Fruit fly (Drosophila melanogaster) whole organism, embryonic: ENCODE results near the gene nesd.

Experiments used
- BtbVII ChIP-seq: fragments of 200-800 bp; sonication (Bioruptor generic); optimal IDR thresholded peaks from 3 replicates; lab custom pipeline; 2017; ENCODE audit warnings: missing biosample characterization, mild to moderate bottlenecking, missing genetic modification characterization
- CG10366 ChIP-seq: fragments of 200-800 bp; sonication (Bioruptor generic); IDR thresholded peaks from 2 replicates; pipeline ENCODE4 v1.3.6; 2022; ENCODE audit warnings: missing biosample characterization, missing genetic modification characterization
- CG10431 ChIP-seq: fragments of 200-800 bp; sonication (Bioruptor generic); optimal IDR thresholded peaks from 3 replicates; lab custom pipeline; 2018; ENCODE audit warnings: missing biosample characterization, mild to moderate bottlenecking, missing genetic modification characterization
- CG10979 ChIP-seq: fragments of 200-800 bp; sonication (Bioruptor generic); optimal IDR thresholded peaks from 2 replicates; lab custom pipeline; 2018; ENCODE audit warnings: missing biosample characterization, mild to moderate bottlenecking, missing genetic modification characterization, moderate library complexity
- CG12155 ChIP-seq: fragments of 200-800 bp; sonication (Bioruptor generic); optimal IDR thresholded peaks from 3 replicates; lab custom pipeline; 2016; ENCODE audit warnings: missing biosample characterization, missing genetic modification characterization
- CG14965 ChIP-seq: fragments of 200-800 bp; sonication (Bioruptor generic); optimal IDR thresholded peaks from 2 replicates; lab custom pipeline; 2016; ENCODE audit warnings: missing biosample characterization, missing genetic modification characterization, borderline replicate concordance
- CG15073 ChIP-seq: fragments of 200-800 bp; sonication (Bioruptor generic); optimal IDR thresholded peaks from 2 replicates; lab custom pipeline; 2016; ENCODE audit warnings: missing biosample characterization, missing genetic modification characterization
- CG15479 ChIP-seq: fragments of 200-800 bp; sonication (Bioruptor generic); optimal IDR thresholded peaks from 3 replicates; lab custom pipeline; 2019; ENCODE audit warnings: missing biosample characterization, mild to moderate bottlenecking, missing genetic modification characterization, moderate library complexity
- CG15514 ChIP-seq: fragments of 200-800 bp; sonication (Bioruptor generic); optimal IDR thresholded peaks from 3 replicates; lab custom pipeline; 2017; ENCODE audit warnings: missing biosample characterization, missing genetic modification characterization, mild to moderate bottlenecking, moderate library complexity, missing genetic modification reagents
- CG1792 ChIP-seq: fragments of 200-800 bp; sonication (Bioruptor generic); optimal IDR thresholded peaks from 2 replicates; lab custom pipeline; 2016; ENCODE audit warnings: missing biosample characterization, missing genetic modification characterization
- CG30403 ChIP-seq: fragments of 200-800 bp; sonication (Bioruptor generic); optimal IDR thresholded peaks from 3 replicates; lab custom pipeline; 2016; ENCODE audit warnings: missing biosample characterization, missing genetic modification characterization
- CG31388 ChIP-seq: fragments of 200-800 bp; sonication (Bioruptor generic); optimal IDR thresholded peaks from 2 replicates; lab custom pipeline; 2016; ENCODE audit warnings: missing biosample characterization, missing genetic modification characterization
- CG32772 ChIP-seq: fragments of 200-800 bp; sonication (Bioruptor generic); IDR thresholded peaks from 2 replicates; pipeline ENCODE4 v1.3.6; 2022; ENCODE audit warnings: missing biosample characterization, missing genetic modification characterization
- CG6175 ChIP-seq: fragments of 200-800 bp; sonication (Bioruptor generic); IDR thresholded peaks from 3 replicates; pipeline ENCODE4 v1.3.6; 2022; ENCODE audit warnings: missing biosample characterization, missing genetic modification characterization
- CG6813 ChIP-seq: fragments of 200-800 bp; sonication (Bioruptor generic); optimal IDR thresholded peaks from 2 replicates; lab custom pipeline; 2017; ENCODE audit warnings: missing biosample characterization, missing genetic modification characterization, mild to moderate bottlenecking, moderate library complexity, missing genetic modification reagents
- CG7987 ChIP-seq: fragments of 200-800 bp; sonication (Bioruptor generic); optimal IDR thresholded peaks from 2 replicates; lab custom pipeline; 2018; ENCODE audit warnings: missing biosample characterization, mild to moderate bottlenecking, missing genetic modification characterization, moderate library complexity
- CG9215 ChIP-seq: fragments of 200-800 bp; sonication (Bioruptor generic); IDR thresholded peaks from 2 replicates; pipeline ENCODE4 v1.3.6; 2022; ENCODE audit warnings: missing biosample characterization, missing genetic modification characterization
- CG9817 ChIP-seq: fragments of 200-800 bp; sonication (Bioruptor generic); optimal IDR thresholded peaks from 2 replicates; lab custom pipeline; 2018; ENCODE audit warnings: missing biosample characterization, mild to moderate bottlenecking, missing genetic modification characterization, moderate library complexity
- Camta ChIP-seq: fragments of 200-800 bp; sonication (Bioruptor generic); optimal IDR thresholded peaks from 2 replicates; lab custom pipeline; 2016; ENCODE audit warnings: missing biosample characterization, missing genetic modification characterization
- Dref ChIP-seq: fragments of 200-800 bp; sonication (Bioruptor generic); IDR thresholded peaks from 2 replicates; pipeline ENCODE4 v1.3.6; 2022; ENCODE audit warnings: missing biosample characterization, missing genetic modification characterization
- E2f2 ChIP-seq: fragments of 200-800 bp; sonication (Bioruptor generic); IDR thresholded peaks from 2 replicates; pipeline ENCODE4 v1.3.6; 2022; ENCODE audit warnings: missing biosample characterization, missing genetic modification characterization
- Ets65A ChIP-seq: fragments of 200-800 bp; sonication (Bioruptor generic); peaks from one replicate; lab custom pipeline; 2016; ENCODE audit warnings: missing biosample characterization, missing genetic modification characterization
- Hr78 ChIP-seq, 2 experiments: fragments of 200-800 bp in 1 of 2; fragments of >200 bp in 1 of 2; sonication (Bioruptor generic) in 1 of 2; optimal IDR thresholded peaks; 2 replicates each; lab custom pipeline; 2017 to 2019; ENCODE audit warnings: missing biosample characterization in 2 of 2, missing genetic modification characterization in 2 of 2, mild to moderate bottlenecking in 1 of 2, moderate library complexity in 1 of 2
- Lim3 ChIP-seq: fragments of 200-800 bp; sonication (Bioruptor generic); IDR thresholded peaks from 2 replicates; pipeline ENCODE4 v1.3.6; 2022; ENCODE audit warnings: missing biosample characterization, missing genetic modification characterization
- Mad ChIP-seq: fragments of 200-800 bp; sonication (Bioruptor generic); optimal IDR thresholded peaks from 2 replicates; lab custom pipeline; 2016; ENCODE audit warnings: missing biosample characterization, missing genetic modification characterization
- NK7.1 ChIP-seq: fragments of 200-800 bp; sonication (Bioruptor generic); optimal IDR thresholded peaks from 3 replicates; lab custom pipeline; 2016; ENCODE audit warnings: missing biosample characterization, missing genetic modification characterization
- Opbp ChIP-seq: fragments of 200-800 bp; sonication (Bioruptor generic); IDR thresholded peaks from 3 replicates; pipeline ENCODE4 v1.3.6; 2022; ENCODE audit warnings: missing biosample characterization, missing genetic modification characterization; ENCODE audit not compliant: partially characterized antibody
- Pdp1 ChIP-seq, 2 experiments: fragments of 200-800 bp; sonication (Bioruptor generic); optimal IDR thresholded peaks; 3 replicates each; lab custom pipeline; 2016; ENCODE audit warnings: missing biosample characterization in 2 of 2, missing genetic modification characterization in 2 of 2, mild to moderate bottlenecking in 1 of 2, moderate library complexity in 1 of 2
- Ravus ChIP-seq: fragments of 200-800 bp; sonication (Bioruptor generic); IDR thresholded peaks from 2 replicates; pipeline ENCODE4 v1.3.6; 2022; ENCODE audit warnings: missing biosample characterization, missing genetic modification characterization
- Six4 ChIP-seq: fragments of 200-800 bp; sonication (Bioruptor generic); optimal IDR thresholded peaks from 2 replicates; lab custom pipeline; 2016; ENCODE audit warnings: missing biosample characterization, missing genetic modification characterization
- Ssrp ChIP-seq: fragments of 200-800 bp; sonication (Bioruptor generic); optimal IDR thresholded peaks from 2 replicates; lab custom pipeline; 2018; ENCODE audit warnings: missing biosample characterization, mild to moderate bottlenecking, missing genetic modification characterization, moderate library complexity
- Tbp ChIP-seq: fragments of >200 bp; optimal IDR thresholded peaks from 2 replicates; lab custom pipeline; 2018; ENCODE audit warnings: missing biosample characterization, missing genetic modification characterization
- btn ChIP-seq: fragments of 200-800 bp; sonication (Bioruptor generic); optimal IDR thresholded peaks from 2 replicates; lab custom pipeline; 2016; ENCODE audit warnings: missing biosample characterization, missing genetic modification characterization
- ci ChIP-seq: fragments of 200-800 bp; sonication (Bioruptor generic); IDR thresholded peaks from 3 replicates; pipeline ENCODE4 v1.3.6; 2022; ENCODE audit warnings: missing biosample characterization, missing genetic modification characterization
- dmrt11E ChIP-seq: fragments of 200-800 bp; sonication (Bioruptor generic); optimal IDR thresholded peaks from 3 replicates; lab custom pipeline; 2018; ENCODE audit warnings: missing biosample characterization, mild to moderate bottlenecking, missing genetic modification characterization, moderate library complexity
- ewg ChIP-seq: fragments of 200-800 bp; sonication (Bioruptor generic); optimal IDR thresholded peaks from 3 replicates; lab custom pipeline; 2017; ENCODE audit warnings: mild to moderate bottlenecking, missing biosample characterization, missing genetic modification reagents, missing genetic modification characterization
- fd64A ChIP-seq: fragments of 200-800 bp; sonication (Bioruptor generic); optimal IDR thresholded peaks from 3 replicates; lab custom pipeline; 2018; ENCODE audit warnings: missing biosample characterization, mild to moderate bottlenecking, missing genetic modification characterization
- gfzf ChIP-seq: fragments of 200-800 bp; sonication (Bioruptor generic); optimal IDR thresholded peaks from 2 replicates; lab custom pipeline; 2016; ENCODE audit warnings: missing biosample characterization, mild to moderate bottlenecking, missing genetic modification characterization, moderate library complexity
- grn ChIP-seq: fragments of 200-800 bp; sonication (Bioruptor generic); optimal IDR thresholded peaks from 3 replicates; lab custom pipeline; 2017; ENCODE audit warnings: missing biosample characterization, missing genetic modification characterization
- gt ChIP-seq: fragments of 200-800 bp; sonication (Bioruptor generic); IDR thresholded peaks from 2 replicates; pipeline ENCODE4 v1.3.6; 2022; ENCODE audit warnings: missing biosample characterization, missing genetic modification characterization
- hb ChIP-seq: fragments of 200-800 bp; sonication (Bioruptor generic); IDR thresholded peaks from 3 replicates; pipeline ENCODE4 v1.3.6; 2022; ENCODE audit warnings: missing biosample characterization, missing genetic modification characterization; ENCODE audit not compliant: partially characterized antibody
- nerfin-1 ChIP-seq: fragments of 200-800 bp; sonication (Bioruptor generic); optimal IDR thresholded peaks from 3 replicates; lab custom pipeline; 2019; ENCODE audit warnings: missing biosample characterization, mild to moderate bottlenecking, missing genetic modification characterization, moderate library complexity
- nerfin-2 ChIP-seq: fragments of 200-800 bp; sonication (Bioruptor generic); IDR thresholded peaks from 2 replicates; pipeline ENCODE4 v1.3.6; 2022; ENCODE audit warnings: missing biosample characterization, missing genetic modification characterization; ENCODE audit not compliant: partially characterized antibody
- odd ChIP-seq: fragments of 200-800 bp; sonication (Bioruptor generic); optimal IDR thresholded peaks from 2 replicates; lab custom pipeline; 2017; ENCODE audit warnings: missing biosample characterization, mild to moderate bottlenecking, missing genetic modification characterization
- pzg ChIP-seq: fragments of 200-800 bp; sonication (Bioruptor generic); optimal IDR thresholded peaks from 3 replicates; lab custom pipeline; 2018; ENCODE audit warnings: missing biosample characterization, mild to moderate bottlenecking, missing genetic modification characterization, moderate library complexity
- run ChIP-seq: fragments of 200-800 bp; sonication (Bioruptor generic); optimal IDR thresholded peaks from 3 replicates; lab custom pipeline; 2018; ENCODE audit warnings: missing biosample characterization, mild to moderate bottlenecking, missing genetic modification characterization
- sna ChIP-seq: fragments of 200-800 bp; sonication (Bioruptor generic); IDR thresholded peaks from 2 replicates; pipeline ENCODE4 v1.3.6; 2022; ENCODE audit warnings: missing biosample characterization, missing genetic modification characterization; ENCODE audit not compliant: partially characterized antibody
- sqz ChIP-seq: fragments of 200-800 bp; sonication (Bioruptor generic); optimal IDR thresholded peaks from 3 replicates; lab custom pipeline; 2018; ENCODE audit warnings: missing biosample characterization, mild to moderate bottlenecking, missing genetic modification characterization

nesd gene

dm6 chr2L:20120388-20121232 lies 26.8 kb downstream of the nesd start (continued):
- TF ChIP-seq Ssrp (tag; lab: Kevin White, UChicago) (peak; percentile 61), pzg (peak; percentile 27), dmrt11E (tag; lab: Kevin White, UChicago) (peak; percentile 72), CG15514 (GFP tag; lab: Kevin White, UChicago) (peak; percentile 59), Pdp1 (GFP tag; optimal IDR thresholded peaks at IDR 0.05; lab: Kevin White, UChicago) (peak; percentile 82 to 92), CG32772 (GFP tag; lab: Robert Waterston, UW) (peak; percentile 96), Hr78 (GFP tag; optimal IDR thresholded peaks at IDR 0.05; lab: Kevin White, UChicago) (no peak), fd64A (GFP tag; lab: Kevin White, UChicago) (no peak), ewg (peak; percentile 67), CG1792 (GFP tag; lab: Kevin White, UChicago) (peak; percentile 78), gfzf (peak; percentile 36), CG7987 (GFP tag; lab: Kevin White, UChicago) (peak; percentile 90), E2f2 (GFP tag; lab: Robert Waterston, UW) (peak; percentile 60; the same call in 1 of the 2 replicates), nerfin-2 (peak; percentile 62), sna (GFP tag; lab: Robert Waterston, UW) (peak; percentile 84), Ravus (GFP tag; lab: Robert Waterston, UW) (peak; percentile 57), CG10431 (GFP tag; lab: Kevin White, UChicago) (no peak), run (tag; lab: Kevin White, UChicago) (peak; percentile 10), grn (GFP tag; lab: Kevin White, UChicago) (peak; percentile 41), CG6813 (peak; percentile 51), btn (GFP tag; lab: Kevin White, UChicago) (peak; percentile 70), hb (GFP tag; lab: Robert Waterston, UW) (no peak; the same call in 1 of the 3 replicates), Tbp (GFP tag; lab: Kevin White, UChicago) (peak; percentile 20), Mad (peak; percentile 76), Ets65A (GFP tag; lab: Kevin White, UChicago) (peak; percentile 100), Dref (GFP tag; lab: Robert Waterston, UW) (peak; percentile 56), CG9817 (peak; percentile 91), BtbVII (GFP tag; lab: Kevin White, UChicago) (peak; percentile 36), nerfin-1 (tag; lab: Kevin White, UChicago) (no peak), gt (GFP tag; lab: Robert Waterston, UW) (peak; percentile 79; the same call in 1 of the 2 replicates), ci (GFP tag; lab: Robert Waterston, UW) (peak; percentile 97), CG15073 (GFP tag; lab: Kevin White, UChicago) (peak; percentile 68), NK7.1 (GFP tag; lab: Kevin White, UChicago) (peak; percentile 90), Lim3 (GFP tag; lab: Robert Waterston, UW) (no peak), Camta (peak; percentile 92), CG31388 (peak; percentile 83), CG6175 (peak; percentile 77), CG30403 (GFP tag; lab: Kevin White, UChicago) (peak; percentile 94), sqz (peak; percentile 68), CG9215 (peak; percentile 86), CG14965 (GFP tag; lab: Kevin White, UChicago) (peak; percentile 50), CG10366 (peak; percentile 90), odd (GFP tag; lab: Kevin White, UChicago) (peak; percentile 18), CG12155 (GFP tag; lab: Kevin White, UChicago) (peak; percentile 82), Opbp (peak; percentile 79), Six4 (GFP tag; lab: Kevin White, UChicago) (peak; percentile 82), CG15479 (GFP tag; lab: Kevin White, UChicago) (no peak), CG10979 (peak; percentile 65)
